Worm (Caenorhabditis elegans) whole organism, mixed stage, embryonic: ENCODE data around the gene T26H5.11.

ENCODE experiments used
- M03D4.4 ChIP-seq: sonication (generic microtip); optimal IDR thresholded peaks from 2 replicates; lab custom pipeline; 2017; ENCODE audit warnings: mild to moderate bottlenecking, missing genetic modification characterization, missing compliant biosample characterization
- bed-3 ChIP-seq: fragments of 200-800 bp; sonication (Bioruptor generic); optimal IDR thresholded peaks from 3 replicates; lab custom pipeline; 2018; ENCODE audit warnings: mild to moderate bottlenecking, missing genetic modification characterization, moderate library complexity, missing compliant biosample characterization
- blmp-1 ChIP-seq: fragments of 150-350 bp; optimal IDR thresholded peaks from 2 replicates; lab custom pipeline; 2014; ENCODE audit warnings: missing biosample characterization, missing genetic modification characterization
- ceh-39 ChIP-seq: fragments of 150-350 bp; optimal IDR thresholded peaks from 2 replicates; lab custom pipeline; 2014; ENCODE audit warnings: missing biosample characterization, missing genetic modification characterization
- ceh-43 ChIP-seq: fragments of 200-800 bp; sonication (Bioruptor generic); optimal IDR thresholded peaks from 2 replicates; lab custom pipeline; 2018; ENCODE audit warnings: mild to moderate bottlenecking, missing genetic modification characterization, moderate library complexity, missing compliant biosample characterization
- ceh-83 ChIP-seq: fragments of 200-800 bp; sonication (Bioruptor generic); optimal IDR thresholded peaks from 2 replicates; lab custom pipeline; 2018; ENCODE audit warnings: mild to moderate bottlenecking, missing genetic modification characterization, missing compliant biosample characterization
- ces-1 ChIP-seq: fragments of 150-350 bp; optimal IDR thresholded peaks from 2 replicates; lab custom pipeline; 2014; ENCODE audit warnings: missing biosample characterization, missing genetic modification reagents, missing genetic modification characterization
- cnd-1 ChIP-seq: fragments of 200-800 bp; sonication (Bioruptor generic); optimal IDR thresholded peaks from 2 replicates; lab custom pipeline; 2018; ENCODE audit warnings: mild to moderate bottlenecking, missing genetic modification characterization, missing compliant biosample characterization
- elt-1 ChIP-seq: sonication (generic microtip); optimal IDR thresholded peaks from 2 replicates; lab custom pipeline; 2017; ENCODE audit warnings: missing genetic modification characterization, mild to moderate bottlenecking, missing compliant biosample characterization, antibody characterized with exemption, moderate library complexity, borderline replicate concordance; ENCODE audit not compliant: insufficient read depth
- elt-3 ChIP-seq: fragments of 150-350 bp; optimal IDR thresholded peaks from 2 replicates; lab custom pipeline; 2014; ENCODE audit warnings: missing biosample characterization, missing genetic modification characterization
- flh-1 ChIP-seq: fragments of 200-800 bp; sonication (Bioruptor generic); optimal IDR thresholded peaks from 2 replicates; lab custom pipeline; 2018; ENCODE audit warnings: mild to moderate bottlenecking, missing genetic modification characterization, moderate library complexity, missing compliant biosample characterization
- ham-2 ChIP-seq: fragments of 200-800 bp; sonication (Bioruptor generic); optimal IDR thresholded peaks from 2 replicates; lab custom pipeline; 2018; ENCODE audit warnings: mild to moderate bottlenecking, missing genetic modification characterization, missing compliant biosample characterization
- hlh-1 ChIP-seq: fragments of 150-350 bp; optimal IDR thresholded peaks from 2 replicates; lab custom pipeline; 2014; ENCODE audit warnings: missing biosample characterization, missing genetic modification reagents, missing genetic modification characterization
- lin-13 ChIP-seq: fragments of 150-350 bp; optimal IDR thresholded peaks from 2 replicates; lab custom pipeline; 2014; ENCODE audit warnings: missing biosample characterization, missing genetic modification characterization
- lin-32 ChIP-seq: fragments of 200-800 bp; sonication (Bioruptor generic); optimal IDR thresholded peaks from 2 replicates; lab custom pipeline; 2018; ENCODE audit warnings: mild to moderate bottlenecking, missing genetic modification characterization, missing compliant biosample characterization
- lsy-2 ChIP-seq: fragments of 150-350 bp; optimal IDR thresholded peaks from 2 replicates; lab custom pipeline; 2014; ENCODE audit warnings: missing biosample characterization, missing genetic modification characterization
- mab-5 ChIP-seq: fragments of 150-350 bp; optimal IDR thresholded peaks from 2 replicates; lab custom pipeline; 2014; ENCODE audit warnings: missing biosample characterization, missing genetic modification characterization
- mep-1 ChIP-seq: fragments of 150-350 bp; optimal IDR thresholded peaks from 2 replicates; lab custom pipeline; 2017; ENCODE audit warnings: missing biosample characterization, missing genetic modification reagents, missing genetic modification characterization, inconsistent platforms
- mls-2 ChIP-seq: sonication (generic microtip); optimal IDR thresholded peaks from 2 replicates; lab custom pipeline; 2016; ENCODE audit warnings: mild to moderate bottlenecking, missing genetic modification characterization, moderate library complexity, missing compliant biosample characterization
- nhr-2 ChIP-seq: fragments of 150-350 bp; optimal IDR thresholded peaks from 2 replicates; lab custom pipeline; 2014; ENCODE audit warnings: missing biosample characterization, missing genetic modification characterization
- nhr-237 ChIP-seq: fragments of 150-350 bp; optimal IDR thresholded peaks from 2 replicates; lab custom pipeline; 2014; ENCODE audit warnings: missing biosample characterization, missing genetic modification characterization
- nhr-28 ChIP-seq: fragments of 150-350 bp; optimal IDR thresholded peaks from 2 replicates; lab custom pipeline; 2014; ENCODE audit warnings: missing biosample characterization, missing genetic modification characterization
- nhr-76 ChIP-seq: sonication (generic microtip); optimal IDR thresholded peaks from 2 replicates; lab custom pipeline; 2017; ENCODE audit warnings: missing biosample characterization, missing genetic modification characterization
- pha-4 ChIP-seq: fragments of 150-350 bp; optimal IDR thresholded peaks from 2 replicates; lab custom pipeline; 2018; ENCODE audit warnings: missing biosample characterization, missing genetic modification reagents, missing genetic modification characterization
- sem-2 ChIP-seq: fragments of 200-800 bp; sonication (Bioruptor generic); optimal IDR thresholded peaks from 2 replicates; lab custom pipeline; 2018; ENCODE audit warnings: mild to moderate bottlenecking, missing genetic modification characterization, missing compliant biosample characterization
- snpc-4 ChIP-seq: fragments of 150-350 bp; optimal IDR thresholded peaks from 2 replicates; lab custom pipeline; 2014; ENCODE audit warnings: missing biosample characterization, missing genetic modification characterization
- sptf-1 ChIP-seq: sonication (generic microtip); optimal IDR thresholded peaks from 2 replicates; lab custom pipeline; 2017; ENCODE audit warnings: mild to moderate bottlenecking, missing genetic modification characterization, moderate library complexity, missing compliant biosample characterization
- tbx-8 ChIP-seq: fragments of 200-800 bp; sonication (Bioruptor generic); optimal IDR thresholded peaks from 2 replicates; lab custom pipeline; 2018; ENCODE audit warnings: mild to moderate bottlenecking, missing genetic modification characterization, moderate library complexity, missing compliant biosample characterization
- unc-120 ChIP-seq: sonication (generic microtip); optimal IDR thresholded peaks from 2 replicates; lab custom pipeline; 2017; ENCODE audit warnings: missing genetic modification characterization, missing compliant biosample characterization; ENCODE audit not compliant: poor library complexity, severe bottlenecking
- unc-39 ChIP-seq: fragments of 150-350 bp; optimal IDR thresholded peaks from 2 replicates; lab custom pipeline; 2014; ENCODE audit warnings: missing biosample characterization, missing genetic modification characterization
- ztf-11 ChIP-seq: fragments of 150-350 bp; optimal IDR thresholded peaks from 2 replicates; lab custom pipeline; 2014; ENCODE audit warnings: missing biosample characterization, missing genetic modification characterization

The T26H5.11 gene

DNA sequence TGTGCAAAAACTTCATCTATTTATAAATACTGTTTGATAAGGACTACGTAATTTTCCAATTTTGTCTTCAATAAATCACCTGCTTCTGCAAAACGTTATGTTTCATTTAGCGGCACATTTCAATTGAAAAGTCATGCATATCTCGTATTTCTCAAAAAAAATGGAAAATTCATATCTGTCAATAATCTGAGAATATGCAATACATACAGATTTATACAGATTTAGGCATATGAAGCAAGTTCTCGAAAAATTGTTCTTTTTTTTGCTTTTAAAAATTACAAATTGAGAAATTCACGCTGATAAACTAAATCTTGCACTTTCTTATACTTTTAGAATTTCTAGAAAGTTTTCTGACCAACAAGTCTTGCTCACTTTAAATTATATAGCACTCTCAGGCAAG lies at the start of gene T26H5.11:
Gene T26H5.11, minus strand, starts transcription at position 101 of the 400 bp plus-strand sequence.
- no peak for TF ChIP-seq ztf-11 (tag; lab: Kevin White, UChicago)
- TF ChIP-seq ces-1: no peak
- TF ChIP-seq blmp-1 (tag; lab: Kevin White, UChicago): no peak
- TF ChIP-seq M03D4.4 (tag; lab: Kevin White, UChicago): no peak
- TF ChIP-seq lsy-2: no peak
- TF ChIP-seq mep-1 (tag; lab: Kevin White, UChicago): no peak
- no peak for TF ChIP-seq elt-1
- TF ChIP-seq pha-4 (tag; lab: Kevin White, UChicago): no peak
- TF ChIP-seq sptf-1 (tag; lab: Kevin White, UChicago): no peak
- TF ChIP-seq ceh-43 (GFP tag; lab: Kevin White, UChicago): no peak
- TF ChIP-seq tbx-8: no peak
- no peak for TF ChIP-seq nhr-76 (tag; lab: Kevin White, UChicago)
- TF ChIP-seq unc-120 (tag; lab: Kevin White, UChicago): no peak
- no peak for TF ChIP-seq nhr-2 (tag; lab: Kevin White, UChicago)

DNA sequence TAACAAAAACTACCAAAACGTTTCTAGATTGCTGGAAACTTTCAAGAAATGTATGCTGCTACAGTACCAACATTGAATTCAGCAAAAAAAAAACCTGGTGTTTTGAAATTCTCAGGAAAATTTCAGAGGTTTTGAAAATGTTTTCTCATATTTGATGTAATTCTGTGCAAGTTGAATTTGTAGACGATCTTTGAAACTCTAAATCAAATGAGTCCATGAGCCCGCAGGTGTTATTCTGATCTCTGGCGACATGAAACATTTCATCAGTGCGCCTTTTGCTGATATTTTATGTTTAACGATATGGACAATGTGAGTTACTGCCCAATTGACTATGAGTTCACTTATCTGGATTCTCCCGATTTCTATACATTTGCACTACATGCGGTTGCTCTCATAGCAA lies 49.6 kb upstream of the T26H5.11 start, which contains the start of gene srh-218:
Gene srh-218, plus strand, starts transcription at position 301 of the 400 bp plus-strand sequence.
- TF ChIP-seq unc-120 (tag; lab: Kevin White, UChicago): no peak
- TF ChIP-seq flh-1: no peak
- no peak for TF ChIP-seq unc-39 (tag; lab: Kevin White, UChicago)
- no peak for TF ChIP-seq mab-5
- TF ChIP-seq nhr-76 (tag; lab: Kevin White, UChicago): no peak
- no peak for TF ChIP-seq blmp-1 (tag; lab: Kevin White, UChicago)
- TF ChIP-seq tbx-8: no peak
- TF ChIP-seq ceh-83 (GFP tag; lab: Kevin White, UChicago): no peak
- no peak for TF ChIP-seq ham-2
- TF ChIP-seq ces-1: no peak
- TF ChIP-seq mep-1 (tag; lab: Kevin White, UChicago): no peak
- TF ChIP-seq sem-2 (GFP tag; lab: Kevin White, UChicago): no peak
- no peak for TF ChIP-seq hlh-1
- no peak for TF ChIP-seq M03D4.4 (tag; lab: Kevin White, UChicago)
- TF ChIP-seq elt-3 (tag; lab: Kevin White, UChicago): no peak
- no peak for TF ChIP-seq ceh-43 (GFP tag; lab: Kevin White, UChicago)
- TF ChIP-seq cnd-1 (tag; lab: Kevin White, UChicago): no peak
- TF ChIP-seq nhr-28 (tag; lab: Kevin White, UChicago): no peak
- TF ChIP-seq nhr-237 (tag; lab: Kevin White, UChicago): no peak
- TF ChIP-seq, all 35 proteins: peak for 0

ce11 chrV:15492518-15492917 lies 48.4 kb upstream of the T26H5.11 start, which contains the start of gene str-264:
str-264 (minus strand) TSS chrV:15492618.
- no peak for TF ChIP-seq hlh-1
- no peak for TF ChIP-seq mab-5
- TF ChIP-seq unc-39 (tag; lab: Kevin White, UChicago): no peak
- no peak for TF ChIP-seq lsy-2
- TF ChIP-seq tbx-8: no peak
- no peak for TF ChIP-seq M03D4.4 (tag; lab: Kevin White, UChicago)
- TF ChIP-seq ztf-11 (tag; lab: Kevin White, UChicago): no peak
- no peak for TF ChIP-seq elt-1
- TF ChIP-seq bed-3 (GFP tag; lab: Kevin White, UChicago): no peak
- no peak for TF ChIP-seq blmp-1 (tag; lab: Kevin White, UChicago)
- no peak for TF ChIP-seq snpc-4 (tag; lab: Kevin White, UChicago)
- no peak for TF ChIP-seq unc-120 (tag; lab: Kevin White, UChicago)
- TF ChIP-seq lin-13 (tag; lab: Kevin White, UChicago): no peak
- no peak for TF ChIP-seq pha-4 (tag; lab: Kevin White, UChicago)
- no peak for TF ChIP-seq mls-2 (tag; lab: Kevin White, UChicago)
- no peak for TF ChIP-seq nhr-237 (tag; lab: Kevin White, UChicago)
- TF ChIP-seq ceh-83 (GFP tag; lab: Kevin White, UChicago): no peak

DNA sequence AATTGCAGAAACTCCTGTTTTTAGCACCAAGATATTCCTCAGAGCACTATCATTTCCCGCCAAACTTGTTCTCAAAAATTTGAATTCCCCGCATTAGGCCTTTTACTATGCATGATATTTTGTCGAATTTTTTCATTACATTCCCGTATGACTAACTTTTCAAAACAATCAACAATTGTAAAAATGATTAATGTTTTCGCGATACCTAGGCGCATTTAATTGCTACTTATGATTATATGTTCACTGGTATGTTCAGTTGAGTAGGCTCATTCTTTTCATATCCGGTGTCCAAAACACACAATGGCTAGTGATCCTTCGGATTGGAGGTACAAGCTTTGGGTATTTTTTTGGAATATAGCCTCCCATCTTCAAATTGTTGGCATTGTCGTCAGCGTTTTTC lies 43.7 kb upstream of the T26H5.11 start, which contains the start of gene srw-21:
Gene srw-21, plus strand, starts transcription at position 301 of the 400 bp plus-strand sequence.
- TF ChIP-seq snpc-4 (tag; lab: Kevin White, UChicago) (no peak), elt-3 (tag; lab: Kevin White, UChicago) (no peak), ceh-39 (no peak), lin-32 (GFP tag; lab: Kevin White, UChicago) (no peak), mls-2 (tag; lab: Kevin White, UChicago) (no peak), flh-1 (no peak), sem-2 (GFP tag; lab: Kevin White, UChicago) (no peak), bed-3 (GFP tag; lab: Kevin White, UChicago) (no peak), cnd-1 (tag; lab: Kevin White, UChicago) (no peak), nhr-237 (tag; lab: Kevin White, UChicago) (no peak), lsy-2 (no peak), hlh-1 (no peak), ceh-83 (GFP tag; lab: Kevin White, UChicago) (no peak), blmp-1 (tag; lab: Kevin White, UChicago) (no peak)
- TF ChIP-seq, all 35 proteins: peak for 0
